Worm (Caenorhabditis elegans) whole organism, L2 larva: Measurements from ENCODE around the gene F22E5.8.
"Not testable (repeated sequence)": the region's sequence is repeated elsewhere in the genome, so short reads cannot be mapped to it uniquely, and the experiment has no call there.

Source experiments
- F13H6.1 ChIP-seq: sonication (generic microtip); optimal IDR thresholded peaks from 2 replicates; lab custom pipeline; 2016; ENCODE audit warnings: missing genetic modification characterization, missing compliant biosample characterization
- R02D3.7 ChIP-seq: fragments of 150-350 bp; optimal IDR thresholded peaks from 2 replicates; lab custom pipeline; 2014; ENCODE audit warnings: missing biosample characterization, missing genetic modification characterization
- alr-1 ChIP-seq: fragments of 150-350 bp; optimal IDR thresholded peaks from 2 replicates; lab custom pipeline; 2014; ENCODE audit warnings: missing biosample characterization, missing genetic modification characterization
- aly-2 ChIP-seq: fragments of 150-350 bp; optimal IDR thresholded peaks from 2 replicates; lab custom pipeline; 2014; ENCODE audit warnings: missing biosample characterization, missing genetic modification characterization
- ama-1 ChIP-seq: fragments of 150-350 bp; optimal IDR thresholded peaks from 2 replicates; lab custom pipeline; 2018; ENCODE audit warnings: inconsistent platforms
- crh-2 ChIP-seq: sonication (generic microtip); optimal IDR thresholded peaks from 2 replicates; lab custom pipeline; 2017; ENCODE audit warnings: missing biosample characterization, missing genetic modification characterization
- dmd-4 ChIP-seq: sonication (generic microtip); optimal IDR thresholded peaks from 2 replicates; lab custom pipeline; 2017; ENCODE audit warnings: missing biosample characterization, missing genetic modification characterization
- egl-27 ChIP-seq: sonication (generic microtip); optimal IDR thresholded peaks from 3 replicates; lab custom pipeline; 2017; ENCODE audit warnings: missing biosample characterization, missing genetic modification reagents, missing genetic modification characterization
- elt-3 ChIP-seq: sonication (generic microtip); optimal IDR thresholded peaks from 2 replicates; lab custom pipeline; 2017; ENCODE audit warnings: missing biosample characterization, missing genetic modification characterization
- fos-1 ChIP-seq: fragments of 150-350 bp; optimal IDR thresholded peaks from 2 replicates; lab custom pipeline; 2014; ENCODE audit warnings: missing biosample characterization, missing genetic modification characterization
- gmeb-1 ChIP-seq: fragments of 150-350 bp; optimal IDR thresholded peaks from 2 replicates; lab custom pipeline; 2014; ENCODE audit warnings: missing biosample characterization, missing genetic modification characterization
- lin-11 ChIP-seq: fragments of 150-350 bp; sonication (generic microtip); optimal IDR thresholded peaks from 2 replicates; lab custom pipeline; 2014; ENCODE audit warnings: missing biosample characterization, missing genetic modification characterization, inconsistent platforms, mixed read lengths
- lin-13 ChIP-seq: fragments of 150-350 bp; optimal IDR thresholded peaks from 2 replicates; lab custom pipeline; 2014; ENCODE audit warnings: missing biosample characterization, missing genetic modification reagents, missing genetic modification characterization
- lin-39 ChIP-seq: fragments of 150-350 bp; optimal IDR thresholded peaks from 2 replicates; lab custom pipeline; 2014; ENCODE audit warnings: missing biosample characterization, missing genetic modification reagents, missing genetic modification characterization
- mab-5 ChIP-seq: fragments of 150-350 bp; optimal IDR thresholded peaks from 2 replicates; lab custom pipeline; 2014; ENCODE audit warnings: missing biosample characterization, missing genetic modification characterization
- mbf-1 ChIP-seq: sonication (generic microtip); optimal IDR thresholded peaks from 2 replicates; lab custom pipeline; 2017; ENCODE audit warnings: missing biosample characterization, missing genetic modification characterization
- nhr-10 ChIP-seq: sonication (generic microtip); optimal IDR thresholded peaks from 2 replicates; lab custom pipeline; 2017; ENCODE audit warnings: missing biosample characterization, missing genetic modification characterization
- nhr-11 ChIP-seq: fragments of 150-350 bp; optimal IDR thresholded peaks from 2 replicates; lab custom pipeline; 2014; ENCODE audit warnings: missing biosample characterization, missing genetic modification characterization
- nhr-129 ChIP-seq: fragments of 150-350 bp; optimal IDR thresholded peaks from 2 replicates; lab custom pipeline; 2014; ENCODE audit warnings: missing biosample characterization, missing genetic modification characterization
- nhr-21 ChIP-seq: fragments of 150-350 bp; optimal IDR thresholded peaks from 2 replicates; lab custom pipeline; 2014; ENCODE audit warnings: missing biosample characterization, missing genetic modification characterization
- nhr-6 ChIP-seq: fragments of 150-350 bp; optimal IDR thresholded peaks from 2 replicates; lab custom pipeline; 2014; ENCODE audit warnings: missing biosample characterization, missing genetic modification characterization
- nhr-77 ChIP-seq: fragments of 150-350 bp; optimal IDR thresholded peaks from 2 replicates; lab custom pipeline; 2014; ENCODE audit warnings: missing biosample characterization, missing genetic modification characterization
- peb-1 ChIP-seq: fragments of 150-350 bp; optimal IDR thresholded peaks from 2 replicates; lab custom pipeline; 2014; ENCODE audit warnings: missing biosample characterization, missing genetic modification characterization
- sem-4 ChIP-seq: fragments of 150-350 bp; optimal IDR thresholded peaks from 2 replicates; lab custom pipeline; 2014; ENCODE audit warnings: missing biosample characterization, missing genetic modification reagents, missing genetic modification characterization
- skn-1 ChIP-seq: sonication (generic microtip); optimal IDR thresholded peaks from 2 replicates; lab custom pipeline; 2017; ENCODE audit warnings: missing biosample characterization, missing genetic modification characterization
- sma-3 ChIP-seq: sonication (generic microtip); optimal IDR thresholded peaks from 2 replicates; lab custom pipeline; 2016; ENCODE audit warnings: missing genetic modification reagents, missing genetic modification characterization, missing compliant biosample characterization
- sma-9 ChIP-seq, 2 experiments: fragments of 150-350 bp in 1 of 2; sonication (generic microtip) in 1 of 2; optimal IDR thresholded peaks; 2 replicates each; lab custom pipeline; 2014 to 2016; ENCODE audit warnings: missing genetic modification characterization in 2 of 2, mild to moderate bottlenecking in 1 of 2, missing biosample characterization in 1 of 2, missing compliant biosample characterization in 1 of 2, missing genetic modification reagents in 1 of 2, moderate library complexity in 1 of 2
- snpc-4 ChIP-seq: fragments of 150-350 bp; optimal IDR thresholded peaks from 2 replicates; lab custom pipeline; 2014; ENCODE audit warnings: missing biosample characterization, missing genetic modification characterization
- unc-39 ChIP-seq: fragments of 150-350 bp; optimal IDR thresholded peaks from 2 replicates; lab custom pipeline; 2014; ENCODE audit warnings: missing biosample characterization, missing genetic modification characterization
- unc-55 ChIP-seq: fragments of 150-350 bp; sonication (generic microtip); optimal IDR thresholded peaks from 3 replicates; lab custom pipeline; 2014; ENCODE audit warnings: missing biosample characterization, missing genetic modification reagents, missing genetic modification characterization
- ztf-1 ChIP-seq: fragments of 200-800 bp; sonication (Bioruptor generic); conservative IDR thresholded peaks from 2 replicates; pipeline ENCODE4 v1.3.6; 2022; ENCODE audit warnings: missing genetic modification characterization, missing compliant biosample characterization
- ztf-11 ChIP-seq: sonication (generic microtip); optimal IDR thresholded peaks from 2 replicates; lab custom pipeline; 2017; ENCODE audit warnings: missing biosample characterization, missing genetic modification characterization

F22E5.8 gene

DNA sequence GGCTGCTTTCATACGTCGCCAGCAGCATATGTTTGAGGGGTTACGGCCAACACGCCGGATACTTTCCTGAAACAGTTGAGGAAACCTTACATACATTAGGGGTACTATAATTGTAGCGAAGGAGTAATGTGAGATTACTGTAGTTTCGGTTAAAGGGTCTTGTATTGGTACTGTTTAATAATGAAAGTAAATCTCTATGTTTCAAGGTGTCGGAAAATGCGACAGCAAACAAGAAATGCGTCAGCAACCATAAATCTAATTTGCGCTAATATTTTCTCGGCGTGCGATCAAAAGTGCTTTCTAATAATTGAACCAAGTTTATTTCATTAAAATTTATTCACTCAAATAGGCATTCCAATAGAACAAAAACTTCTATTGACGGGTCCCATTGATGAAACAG lies 32.5 kb downstream of the F22E5.8 start, which contains the start of gene sri-57:
Gene sri-57, minus strand, starts transcription at position 101 of the 400 bp plus-strand sequence.
- TF ChIP-seq ztf-11 (tag; lab: Kevin White, UChicago); mab-5 (tag; lab: Kevin White, UChicago); unc-39: not testable (repeated sequence)

DNA sequence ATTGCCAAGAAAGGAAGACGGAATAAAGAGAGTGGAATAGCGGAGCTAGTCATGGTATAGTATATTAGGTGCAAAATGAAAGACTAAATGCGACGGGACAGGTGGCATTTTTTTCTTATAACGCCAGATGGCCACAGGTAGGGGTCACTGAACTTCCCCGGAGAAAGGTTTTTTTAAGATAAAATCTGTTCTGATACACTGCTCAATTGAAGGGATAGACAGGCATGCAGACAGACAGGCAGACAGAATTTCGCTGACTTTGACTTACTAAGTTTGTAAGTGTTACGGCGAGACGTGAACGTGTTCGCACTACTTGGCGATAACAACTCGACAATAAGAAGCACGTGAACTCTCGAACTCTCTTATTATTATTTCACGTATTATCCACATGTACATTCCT lies 33.7 kb downstream of the F22E5.8 start, which contains the start of the genes F22E5.20 and F22E5.1:
Gene F22E5.20, minus strand, starts transcription at position 101 of the 400 bp plus-strand sequence.
Gene F22E5.1, plus strand, starts transcription at position 242 of the 400 bp plus-strand sequence.
- not testable (repeated sequence) for TF ChIP-seq crh-2; unc-39; nhr-129 (tag; lab: Kevin White, UChicago)

DNA sequence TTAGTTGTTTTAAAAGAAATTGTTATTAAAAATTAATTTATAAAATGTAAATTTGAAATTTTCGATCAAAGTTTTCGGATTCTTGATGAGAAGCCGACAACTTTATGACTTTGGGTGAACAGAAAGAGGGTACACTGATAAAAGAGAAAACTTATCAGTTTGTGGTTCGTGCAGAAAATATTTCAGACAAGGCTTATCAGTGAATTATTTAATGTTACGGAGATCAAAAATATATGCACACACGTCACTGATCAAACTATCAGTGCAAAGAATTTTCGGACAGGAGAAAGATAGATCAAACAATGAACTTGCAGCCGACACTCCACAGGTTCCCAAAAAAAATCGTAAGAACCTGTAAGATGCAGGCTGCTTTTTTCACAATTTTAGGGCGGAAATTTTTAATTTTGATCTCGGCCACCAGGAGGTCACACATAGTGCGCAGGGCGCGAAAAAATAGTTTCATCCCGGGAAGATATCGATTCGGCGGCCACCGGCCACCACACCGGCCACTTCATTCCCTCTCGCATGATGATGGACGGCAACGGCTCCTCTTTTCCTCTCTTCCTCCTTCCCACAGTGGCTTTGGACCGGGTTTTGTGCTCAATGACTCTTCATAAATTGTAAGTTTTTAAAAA lies 37.8 kb downstream of the F22E5.8 start, which contains the start of gene F22E5.17:
Gene F22E5.17, plus strand, starts transcription at position 508 of the 635 bp plus-strand sequence.
- no peak for TF ChIP-seq egl-27
- peak; percentile 1 for TF ChIP-seq F13H6.1 (tag; lab: Kevin White, UChicago)
- no peak for TF ChIP-seq alr-1 (tag; lab: Kevin White, UChicago)
- TF ChIP-seq ama-1 (lab: Kevin White, UChicago): no peak
- TF ChIP-seq nhr-10 (tag; lab: Kevin White, UChicago): no peak
- TF ChIP-seq aly-2: no peak
- TF ChIP-seq snpc-4 (tag; lab: Kevin White, UChicago): no peak
- no peak for TF ChIP-seq peb-1
- TF ChIP-seq nhr-129 (tag; lab: Kevin White, UChicago): no peak
- TF ChIP-seq ztf-1 (GFP tag; lab: Robert Waterston, UW): no peak
- TF ChIP-seq sma-9 (GFP tag; optimal IDR thresholded peaks at IDR 0.05; lab: Kevin White, UChicago): peak; percentile 77
- no peak for TF ChIP-seq sma-9 (tag; optimal IDR thresholded peaks at IDR 0.05; lab: Kevin White, UChicago)
- no peak for TF ChIP-seq nhr-77
- TF ChIP-seq ztf-11 (tag; lab: Kevin White, UChicago): no peak
- TF ChIP-seq fos-1 (tag; lab: Kevin White, UChicago): peak; percentile 88
- TF ChIP-seq skn-1 (tag; lab: Kevin White, UChicago): no peak
- peak; percentile 19 for TF ChIP-seq gmeb-1 (tag; lab: Kevin White, UChicago)
- TF ChIP-seq nhr-21 (tag; lab: Kevin White, UChicago): no peak
- TF ChIP-seq mbf-1 (tag; lab: Kevin White, UChicago): no peak
- no peak for TF ChIP-seq crh-2
- no peak for TF ChIP-seq R02D3.7 (tag; lab: Kevin White, UChicago)
- TF ChIP-seq elt-3 (tag; lab: Kevin White, UChicago): no peak
- TF ChIP-seq unc-55 (GFP tag; lab: Kevin White, UChicago): no peak
- no peak for TF ChIP-seq lin-11 (tag; lab: Kevin White, UChicago)
- no peak for TF ChIP-seq dmd-4 (tag; lab: Kevin White, UChicago)
- TF ChIP-seq lin-13 (GFP tag; lab: Kevin White, UChicago): no peak
- no peak for TF ChIP-seq nhr-11 (tag; lab: Kevin White, UChicago)

DNA sequence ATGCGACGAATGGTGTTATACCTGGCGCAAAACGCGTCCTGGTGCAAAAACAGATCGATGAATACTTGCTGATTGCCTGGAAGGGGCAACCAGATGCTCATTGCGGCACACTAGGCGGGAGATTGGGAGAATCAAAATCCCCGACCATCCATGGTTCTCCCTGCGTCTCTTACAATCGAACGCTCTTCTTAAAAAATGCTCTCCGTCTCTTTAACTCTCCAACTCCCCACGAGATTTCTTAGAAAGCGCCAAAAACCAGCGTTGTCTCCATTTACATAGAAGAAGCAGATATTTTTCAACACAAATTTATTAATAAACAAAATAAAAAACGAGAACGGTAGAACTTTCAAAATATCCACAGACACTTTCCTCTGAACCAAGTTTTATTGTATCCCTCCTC lies 41.3 kb downstream of the F22E5.8 start, which contains the start of gene F34D6.1:
Gene F34D6.1, minus strand, starts transcription at position 101 of the 400 bp plus-strand sequence.
- no peak for TF ChIP-seq sma-3
- TF ChIP-seq nhr-21 (tag; lab: Kevin White, UChicago): no peak
- no peak for TF ChIP-seq nhr-6 (tag; lab: Kevin White, UChicago)
- TF ChIP-seq egl-27: no peak
- no peak for TF ChIP-seq elt-3 (tag; lab: Kevin White, UChicago)
- TF ChIP-seq R02D3.7 (tag; lab: Kevin White, UChicago): no peak
- no peak for TF ChIP-seq F13H6.1 (tag; lab: Kevin White, UChicago)

DNA sequence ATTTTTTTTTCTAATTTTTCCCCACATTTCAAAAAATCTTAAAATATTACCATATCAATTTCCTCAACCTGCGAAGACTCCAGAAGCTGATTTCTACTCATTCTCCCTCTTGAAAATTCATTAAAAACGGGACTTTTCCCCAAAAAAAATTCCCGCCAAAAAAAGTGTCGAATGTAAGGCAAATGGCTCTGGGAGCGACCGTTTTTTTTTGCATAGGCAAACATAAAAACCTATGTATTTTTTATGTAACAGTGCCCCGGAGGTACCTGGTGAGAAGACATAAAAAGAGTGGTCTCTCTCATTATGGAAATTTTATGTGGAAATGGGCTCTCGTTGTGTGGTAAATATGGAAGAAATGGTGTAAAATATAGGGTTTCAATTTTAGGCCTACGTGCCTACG lies 44.4 kb downstream of the F22E5.8 start, which contains the start of gene ceh-87:
Gene ceh-87, minus strand, starts transcription at position 101 of the 400 bp plus-strand sequence.
- no peak for TF ChIP-seq aly-2
- no peak for TF ChIP-seq nhr-10 (tag; lab: Kevin White, UChicago)
- no peak for TF ChIP-seq lin-39 (tag; lab: Kevin White, UChicago)
- no peak for TF ChIP-seq unc-55 (GFP tag; lab: Kevin White, UChicago)
- no peak for TF ChIP-seq R02D3.7 (tag; lab: Kevin White, UChicago)
- TF ChIP-seq dmd-4 (tag; lab: Kevin White, UChicago): no peak
- no peak for TF ChIP-seq sem-4 (tag; lab: Kevin White, UChicago)
- no peak for TF ChIP-seq sma-3
- TF ChIP-seq lin-13 (GFP tag; lab: Kevin White, UChicago): no peak
- TF ChIP-seq unc-39: no peak
